Worm (Caenorhabditis elegans) whole organism, L4/young adult: Measurements from ENCODE around the gene srj-6.

Experiments used
- W03F9.2 ChIP-seq: fragments of 150-350 bp; optimal IDR thresholded peaks from 2 replicates; lab custom pipeline; 2014; ENCODE audit warnings: missing biosample characterization, missing genetic modification characterization
- dao-5 ChIP-seq: sonication (generic microtip); optimal IDR thresholded peaks from 2 replicates; lab custom pipeline; 2016; ENCODE audit warnings: missing genotype, missing genetic modification characterization, moderate library complexity, missing compliant biosample characterization

DNA sequence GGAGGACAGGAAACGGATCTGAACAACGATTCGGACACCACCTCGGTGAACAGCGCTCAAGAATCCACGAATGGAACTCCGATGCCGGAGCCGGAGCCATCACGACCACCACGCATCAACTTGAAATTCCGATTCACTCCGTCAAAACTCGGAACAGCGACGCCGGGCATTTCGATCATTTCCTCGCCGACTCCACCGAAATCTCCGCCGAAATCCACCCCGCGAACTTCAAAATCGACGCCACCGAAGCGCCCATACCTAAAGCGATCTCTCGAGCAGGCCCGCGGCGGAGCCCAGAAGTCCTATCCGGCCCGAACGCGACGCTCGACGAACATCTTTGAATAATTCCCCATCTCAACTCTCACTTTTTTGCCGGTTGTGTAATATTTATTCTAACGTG is 35.2 kb upstream of the srj-6 start:
- TF ChIP-seq W03F9.2 (tag; lab: Kevin White, UChicago) (no peak), dao-5 (tag; lab: Kevin White, UChicago) (no peak)
